Fruit fly (Drosophila melanogaster) whole organism, embryonic: ENCODE data around the gene jim.
A peak's percentile ranks its signal among the peaks of the same experiment; 100 is the strongest.

Source experiments
- Aef1 ChIP-seq: fragments of 200-800 bp; sonication (Bioruptor generic); IDR thresholded peaks from 3 replicates; pipeline ENCODE4 v1.3.6; 2022; ENCODE audit warnings: missing biosample characterization, missing genetic modification characterization
- Atf3 ChIP-seq: fragments of 200-800 bp; sonication (Bioruptor generic); optimal IDR thresholded peaks from 3 replicates; lab custom pipeline; 2016; ENCODE audit warnings: missing biosample characterization, missing genetic modification characterization
- Blimp-1 ChIP-seq: fragments of 200-800 bp; sonication (Bioruptor generic); optimal IDR thresholded peaks from 3 replicates; lab custom pipeline; 2018; ENCODE audit warnings: missing biosample characterization, missing genetic modification characterization, mild to moderate bottlenecking, moderate library complexity, missing genetic modification reagents
- CG10321 ChIP-seq: fragments of 200-800 bp; sonication (Bioruptor generic); IDR thresholded peaks from 2 replicates; pipeline ENCODE4 v1.3.6; 2022; ENCODE audit warnings: missing biosample characterization, missing genetic modification characterization
- CG11560 ChIP-seq: fragments of 200-800 bp; sonication (Bioruptor generic); IDR thresholded peaks from 3 replicates; pipeline ENCODE4 v1.3.6; 2022; ENCODE audit warnings: missing biosample characterization, missing genetic modification characterization
- CG12219 ChIP-seq: fragments of 200-800 bp; sonication (Bioruptor generic); optimal IDR thresholded peaks from 3 replicates; lab custom pipeline; 2018; ENCODE audit warnings: missing biosample characterization, mild to moderate bottlenecking, missing genetic modification characterization
- CG17186 ChIP-seq: fragments of 200-800 bp; sonication (Bioruptor generic); optimal IDR thresholded peaks from 3 replicates; lab custom pipeline; 2017; ENCODE audit warnings: missing biosample characterization, missing genetic modification reagents, missing genetic modification characterization
- CG2712 ChIP-seq: fragments of 200-800 bp; optimal IDR thresholded peaks from 3 replicates; lab custom pipeline; 2019; ENCODE audit warnings: missing biosample characterization, mild to moderate bottlenecking, missing genetic modification characterization, moderate library complexity
- CG31441 ChIP-seq: fragments of 200-800 bp; sonication (Bioruptor generic); IDR thresholded peaks from 2 replicates; pipeline ENCODE4 v1.3.6; 2022; ENCODE audit warnings: missing biosample characterization, missing genetic modification characterization
- CG3163 ChIP-seq: fragments of 200-800 bp; sonication (Bioruptor generic); optimal IDR thresholded peaks from 3 replicates; lab custom pipeline; 2016; ENCODE audit warnings: missing biosample characterization, missing genetic modification characterization
- CG32772 ChIP-seq: fragments of 200-800 bp; sonication (Bioruptor generic); IDR thresholded peaks from 2 replicates; pipeline ENCODE4 v1.3.6; 2022; ENCODE audit warnings: missing biosample characterization, missing genetic modification characterization
- CG3838 ChIP-seq: fragments of 200-800 bp; sonication (Bioruptor generic); optimal IDR thresholded peaks from 3 replicates; lab custom pipeline; 2016; ENCODE audit warnings: missing biosample characterization, missing genetic modification characterization
- CG6854 ChIP-seq: fragments of 200-800 bp; sonication (Bioruptor generic); optimal IDR thresholded peaks from 3 replicates; lab custom pipeline; 2017; ENCODE audit warnings: missing biosample characterization, mild to moderate bottlenecking, missing genetic modification characterization
- CG7372 ChIP-seq: fragments of 200-800 bp; sonication (Bioruptor generic); IDR thresholded peaks from 2 replicates; pipeline ENCODE4 v1.3.6; 2022; ENCODE audit warnings: missing biosample characterization, missing genetic modification characterization
- CG9437 ChIP-seq: fragments of 200-800 bp; sonication (Bioruptor generic); optimal IDR thresholded peaks from 2 replicates; lab custom pipeline; 2018; ENCODE audit warnings: missing biosample characterization, mild to moderate bottlenecking, missing genetic modification characterization
- CG9797 ChIP-seq: fragments of 200-800 bp; sonication (Bioruptor generic); optimal IDR thresholded peaks from 3 replicates; lab custom pipeline; 2018; ENCODE audit warnings: missing biosample characterization, mild to moderate bottlenecking, missing genetic modification characterization
- CTCF ChIP-seq: fragments of 200-800 bp; sonication (Bioruptor generic); optimal IDR thresholded peaks from 2 replicates; lab custom pipeline; 2017; ENCODE audit warnings: missing biosample characterization, mild to moderate bottlenecking, missing genetic modification characterization, moderate library complexity
- D19B ChIP-seq: fragments of 200-800 bp; sonication (Bioruptor generic); optimal IDR thresholded peaks from 2 replicates; lab custom pipeline; 2017; ENCODE audit warnings: missing biosample characterization, mild to moderate bottlenecking, missing genetic modification characterization
- Dad ChIP-seq: fragments of 200-800 bp; sonication (Bioruptor generic); optimal IDR thresholded peaks from 3 replicates; lab custom pipeline; 2016; ENCODE audit warnings: missing biosample characterization, missing genetic modification characterization
- HHEX ChIP-seq: fragments of 200-800 bp; sonication (Bioruptor generic); optimal IDR thresholded peaks from 3 replicates; lab custom pipeline; 2017; ENCODE audit warnings: missing biosample characterization, mild to moderate bottlenecking, missing genetic modification characterization, missing genetic modification reagents
- NFAT ChIP-seq: fragments of 200-800 bp; sonication (Bioruptor generic); IDR thresholded peaks from 2 replicates; pipeline ENCODE4 v1.3.6; 2022; ENCODE audit warnings: missing biosample characterization, missing genetic modification characterization
- Nf-YA ChIP-seq: fragments of 200-800 bp; sonication (Bioruptor generic); IDR thresholded peaks from 2 replicates; pipeline ENCODE4 v1.3.6; 2022; ENCODE audit warnings: missing biosample characterization, missing genetic modification characterization
- ac ChIP-seq: fragments of 200-800 bp; sonication (Bioruptor generic); optimal IDR thresholded peaks from 3 replicates; lab custom pipeline; 2017; ENCODE audit warnings: missing biosample characterization, mild to moderate bottlenecking, missing genetic modification characterization
- al ChIP-seq: fragments of 200-800 bp; sonication (Bioruptor generic); IDR thresholded peaks from 2 replicates; pipeline ENCODE4 v1.3.6; 2022; ENCODE audit warnings: missing biosample characterization, missing genetic modification characterization
- chm ChIP-seq: fragments of 200-800 bp; sonication (Bioruptor generic); IDR thresholded peaks from 2 replicates; pipeline ENCODE4 v1.3.6; 2022; ENCODE audit warnings: missing biosample characterization, missing genetic modification characterization
- chn ChIP-seq: fragments of 200-800 bp; sonication (Bioruptor generic); optimal IDR thresholded peaks from 2 replicates; lab custom pipeline; 2016; ENCODE audit warnings: missing biosample characterization, missing genetic modification characterization
- croc ChIP-seq: fragments of 200-800 bp; sonication (Bioruptor generic); conservative IDR thresholded peaks from 3 replicates; pipeline ENCODE4 v1.3.6; 2022; ENCODE audit warnings: missing biosample characterization, missing genetic modification characterization
- dan ChIP-seq: fragments of 200-800 bp; sonication (Bioruptor generic); IDR thresholded peaks from 2 replicates; pipeline ENCODE4 v1.3.6; 2022; ENCODE audit warnings: missing biosample characterization, missing genetic modification characterization
- danr ChIP-seq: fragments of 200-800 bp; sonication (Bioruptor generic); IDR thresholded peaks from 2 replicates; pipeline ENCODE4 v1.3.6; 2022; ENCODE audit warnings: missing biosample characterization, missing genetic modification characterization
- exex ChIP-seq: fragments of 200-800 bp; sonication (Bioruptor generic); optimal IDR thresholded peaks from 4 replicates; lab custom pipeline; 2018; ENCODE audit warnings: missing biosample characterization, mild to moderate bottlenecking, missing genetic modification characterization, moderate library complexity
- eyg ChIP-seq: fragments of 200-800 bp; sonication (Bioruptor generic); optimal IDR thresholded peaks from 3 replicates; lab custom pipeline; 2016; ENCODE audit warnings: missing biosample characterization, missing genetic modification characterization
- gcm ChIP-seq: fragments of 200-800 bp; sonication (Bioruptor generic); optimal IDR thresholded peaks from 2 replicates; lab custom pipeline; 2019; ENCODE audit warnings: missing biosample characterization, mild to moderate bottlenecking, missing genetic modification characterization, moderate library complexity
- gcm2 ChIP-seq: fragments of 200-800 bp; sonication (Bioruptor generic); optimal IDR thresholded peaks from 2 replicates; lab custom pipeline; 2016; ENCODE audit warnings: missing biosample characterization, missing genetic modification characterization
- ham ChIP-seq: fragments of 200-800 bp; sonication (Bioruptor generic); IDR thresholded peaks from 2 replicates; pipeline ENCODE4 v1.3.6; 2022; ENCODE audit warnings: missing biosample characterization, missing genetic modification characterization
- ind ChIP-seq: fragments of 200-800 bp; sonication (Bioruptor generic); optimal IDR thresholded peaks from 3 replicates; lab custom pipeline; 2016; ENCODE audit warnings: missing biosample characterization, missing genetic modification characterization
- inv ChIP-seq: fragments of 200-800 bp; sonication (Bioruptor generic); IDR thresholded peaks from 2 replicates; pipeline ENCODE4 v1.3.6; 2022; ENCODE audit warnings: missing biosample characterization, missing genetic modification characterization; ENCODE audit not compliant: partially characterized antibody
- jing ChIP-seq: fragments of 200-800 bp; sonication (Bioruptor generic); optimal IDR thresholded peaks from 2 replicates; lab custom pipeline; 2018; ENCODE audit warnings: missing biosample characterization, mild to moderate bottlenecking, missing genetic modification characterization
- kah ChIP-seq: fragments of 200-800 bp; sonication (Bioruptor generic); optimal IDR thresholded peaks from 2 replicates; lab custom pipeline; 2018; ENCODE audit warnings: missing biosample characterization, mild to moderate bottlenecking, missing genetic modification characterization
- lab ChIP-seq: fragments of 200-800 bp; sonication (Bioruptor generic); optimal IDR thresholded peaks from 3 replicates; lab custom pipeline; 2017; ENCODE audit warnings: missing biosample characterization, missing genetic modification characterization, mild to moderate bottlenecking, moderate library complexity, missing genetic modification reagents
- lola ChIP-seq, 3 experiments: fragments of >200 bp in 2 of 3; fragments of 200-800 bp in 1 of 3; sonication (Bioruptor generic) in 1 of 3; optimal IDR thresholded peaks; 2 replicates each; lab custom pipeline; 2017 to 2019; ENCODE audit warnings: missing biosample characterization in 3 of 3, missing genetic modification characterization in 3 of 3, mild to moderate bottlenecking in 1 of 3, moderate library complexity in 1 of 3
- maf-S ChIP-seq: fragments of 200-800 bp; sonication (Bioruptor generic); optimal IDR thresholded peaks from 2 replicates; lab custom pipeline; 2016; ENCODE audit warnings: missing biosample characterization, missing genetic modification characterization
- nerfin-2 ChIP-seq: fragments of 200-800 bp; sonication (Bioruptor generic); IDR thresholded peaks from 2 replicates; pipeline ENCODE4 v1.3.6; 2022; ENCODE audit warnings: missing biosample characterization, missing genetic modification characterization; ENCODE audit not compliant: partially characterized antibody
- nom ChIP-seq: fragments of 200-800 bp; sonication (Bioruptor generic); optimal IDR thresholded peaks from 2 replicates; lab custom pipeline; 2017; ENCODE audit warnings: missing biosample characterization, missing genetic modification characterization, mild to moderate bottlenecking, moderate library complexity, missing genetic modification reagents
- pita ChIP-seq: fragments of 200-800 bp; sonication (Bioruptor generic); optimal IDR thresholded peaks from 2 replicates; lab custom pipeline; 2017; ENCODE audit warnings: missing biosample characterization, mild to moderate bottlenecking, missing genetic modification characterization
- repo ChIP-seq: fragments of 200-800 bp; sonication (Bioruptor generic); optimal IDR thresholded peaks from 2 replicates; lab custom pipeline; 2016; ENCODE audit warnings: missing biosample characterization, missing genetic modification characterization
- sc ChIP-seq, 3 experiments: fragments of >200 bp in 2 of 3; fragments of 200-800 bp in 1 of 3; sonication (Bioruptor generic) in 1 of 3; optimal IDR thresholded peaks; 2 replicates in 2 of 3; 3 replicates in 1 of 3; lab custom pipeline; 2017; ENCODE audit warnings: mild to moderate bottlenecking in 1 of 3, missing biosample characterization in 1 of 3, missing genetic modification characterization in 1 of 3, missing genetic modification reagents in 1 of 3
- slp2 ChIP-seq: fragments of 200-800 bp; sonication (Bioruptor generic); optimal IDR thresholded peaks from 2 replicates; lab custom pipeline; 2016; ENCODE audit warnings: missing biosample characterization, missing genetic modification characterization
- sr ChIP-seq: fragments of 200-800 bp; sonication (Bioruptor generic); IDR thresholded peaks from 3 replicates; pipeline ENCODE4 v1.3.6; 2022; ENCODE audit warnings: missing biosample characterization, missing genetic modification characterization
- ssp ChIP-seq: fragments of 200-800 bp; sonication (Bioruptor generic); IDR thresholded peaks from 2 replicates; pipeline ENCODE4 v1.3.6; 2022; ENCODE audit warnings: missing biosample characterization, missing genetic modification characterization
- twi ChIP-seq: fragments of 200-800 bp; optimal IDR thresholded peaks from 2 replicates; lab custom pipeline; 2019; ENCODE audit warnings: missing biosample characterization, mild to moderate bottlenecking, missing genetic modification characterization, moderate library complexity
- wdn ChIP-seq: fragments of 200-800 bp; sonication (Bioruptor generic); IDR thresholded peaks from 2 replicates; pipeline ENCODE4 v1.3.6; 2022; ENCODE audit warnings: missing biosample characterization, missing genetic modification characterization
- zen ChIP-seq: fragments of 200-800 bp; sonication (Bioruptor generic); optimal IDR thresholded peaks from 3 replicates; lab custom pipeline; 2018; ENCODE audit warnings: missing biosample characterization, mild to moderate bottlenecking, missing genetic modification characterization, moderate library complexity

jim gene

dm6 chr3L:22865061-22865418, 30.0 kb upstream of the jim start (continued):
- no peak for TF ChIP-seq nerfin-2 (GFP tag; lab: Robert Waterston, UW)
- TF ChIP-seq NFAT (GFP tag; lab: Robert Waterston, UW), result peak; percentile 19; the same call in 1 of the 2 replicates
- TF ChIP-seq jing, result no peak
- peak; percentile 58 for TF ChIP-seq lab (GFP tag; lab: Kevin White, UChicago)
- peak; percentile 44 for TF ChIP-seq wdn (GFP tag; lab: Robert Waterston, UW)
- peak; percentile 3 for TF ChIP-seq zen (tag; lab: Kevin White, UChicago)
- no peak for TF ChIP-seq danr (GFP tag; lab: Robert Waterston, UW)
- TF ChIP-seq gcm2 (GFP tag; lab: Kevin White, UChicago), result no peak
- TF ChIP-seq maf-S (GFP tag; lab: Kevin White, UChicago), result no peak
- no peak for TF ChIP-seq ham
- peak; percentile 42 for TF ChIP-seq D19B (GFP tag; lab: Kevin White, UChicago)
- TF ChIP-seq Nf-YA (GFP tag; lab: Robert Waterston, UW), result no peak
- peak; percentile 65 for TF ChIP-seq CG9437 (GFP tag; lab: Kevin White, UChicago)
- peak; percentile 27 for TF ChIP-seq slp2 (GFP tag; lab: Kevin White, UChicago)
- peak; percentile 49 for TF ChIP-seq croc (GFP tag; lab: Robert Waterston, UW)
- TF ChIP-seq CG2712 (tag; lab: Kevin White, UChicago), result peak; percentile 79
- peak; percentile 68 for TF ChIP-seq HHEX (GFP tag; lab: Kevin White, UChicago)
- TF ChIP-seq Atf3 (GFP tag; lab: Kevin White, UChicago), result peak; percentile 12
- TF ChIP-seq nom (GFP tag; lab: Kevin White, UChicago), result peak; percentile 29
- peak; percentile 30 for TF ChIP-seq kah
- TF ChIP-seq CG9797 (GFP tag; lab: Kevin White, UChicago), result no peak
- no peak for TF ChIP-seq CG3163 (GFP tag; lab: Kevin White, UChicago)
- no peak for TF ChIP-seq lola (GFP tag; optimal IDR thresholded peaks at IDR 0.05; lab: Kevin White, UChicago)
- peak; percentile 7 for TF ChIP-seq CG3838 (GFP tag; lab: Kevin White, UChicago)
- TF ChIP-seq pita (GFP tag; lab: Kevin White, UChicago), result no peak
- no peak for TF ChIP-seq chm (GFP tag; lab: Robert Waterston, UW)
- TF ChIP-seq Aef1, result peak; percentile 41; the same call in 2 of the 3 replicates
- no peak for TF ChIP-seq sc (optimal IDR thresholded peaks at IDR 0.05; lab: Kevin White, UChicago)
- no peak for TF ChIP-seq sc (GFP tag; optimal IDR thresholded peaks at IDR 0.05; lab: Kevin White, UChicago)
- peak; percentile 55 for TF ChIP-seq CG7372 (GFP tag; lab: Robert Waterston, UW)
- TF ChIP-seq ac (GFP tag; lab: Kevin White, UChicago), result no peak
- TF ChIP-seq eyg, result no peak
- TF ChIP-seq CTCF, result no peak
- peak; percentile 16 for TF ChIP-seq CG12219
- TF ChIP-seq ssp, result 0 out of 2 replicates have a peak, but pooled peaks have one; percentile 15
- 0 out of 2 replicates have a peak, but pooled peaks have one; percentile 31 for TF ChIP-seq CG32772 (GFP tag; lab: Robert Waterston, UW)
- TF ChIP-seq CG6854 (GFP tag; lab: Kevin White, UChicago), result peak; percentile 61
- TF ChIP-seq repo, result no peak
- TF ChIP-seq CG10321 (GFP tag; lab: Robert Waterston, UW), result no peak
- no peak for TF ChIP-seq CG11560
- TF ChIP-seq CG31441 (GFP tag; lab: Robert Waterston, UW), result peak; percentile 85
- no peak for TF ChIP-seq dan
- no peak for TF ChIP-seq CG17186 (GFP tag; lab: Kevin White, UChicago)
- TF ChIP-seq ind (GFP tag; lab: Kevin White, UChicago), result peak; percentile 58
- no peak for TF ChIP-seq Dad (GFP tag; lab: Kevin White, UChicago)
- TF ChIP-seq gcm (GFP tag; lab: Kevin White, UChicago), result peak; percentile 75
- no peak for TF ChIP-seq sr (GFP tag; lab: Robert Waterston, UW)
- no peak for TF ChIP-seq exex
- peak; percentile 51 for TF ChIP-seq Blimp-1
- peak; percentile 8 for TF ChIP-seq chn (GFP tag; lab: Kevin White, UChicago)
- TF ChIP-seq inv (GFP tag; lab: Robert Waterston, UW), result no peak
- peak; percentile 66 for TF ChIP-seq al (GFP tag; lab: Robert Waterston, UW)
- peak; percentile 6 for TF ChIP-seq twi (tag; lab: Kevin White, UChicago)
